Worm (Caenorhabditis elegans) whole organism, young adult: Measurements from ENCODE around the gene C28G1.2.
A peak's percentile ranks its signal among the peaks of the same experiment; 100 is the strongest.

ENCODE experiments used
- B0261.1 ChIP-seq: sonication (generic microtip); optimal IDR thresholded peaks from 2 replicates; lab custom pipeline; 2016; ENCODE audit warnings: mild to moderate bottlenecking, missing genetic modification characterization, moderate library complexity, missing compliant biosample characterization
- B0336.3 ChIP-seq: fragments of 200-800 bp; sonication (Bioruptor generic); IDR thresholded peaks from 2 replicates; pipeline ENCODE4 v1.3.6; 2022; ENCODE audit warnings: missing genetic modification characterization, missing compliant biosample characterization
- D2030.7 ChIP-seq: fragments of 200-800 bp; sonication (Bioruptor generic); IDR thresholded peaks from 2 replicates; pipeline ENCODE4 v1.3.6; 2022; ENCODE audit warnings: missing genetic modification reagents, missing genetic modification characterization, missing compliant biosample characterization
- F22D6.2 ChIP-seq: sonication (generic microtip); optimal IDR thresholded peaks from 2 replicates; lab custom pipeline; 2016; ENCODE audit warnings: mild to moderate bottlenecking, missing genetic modification characterization, missing compliant biosample characterization
- K11D2.4 ChIP-seq: fragments of 200-800 bp; sonication (Bioruptor generic); IDR thresholded peaks from 2 replicates; pipeline ENCODE4 v1.3.6; 2022; ENCODE audit warnings: missing genetic modification reagents, missing genetic modification characterization, missing compliant biosample characterization
- K12H6.12 ChIP-seq: fragments of 200-800 bp; sonication (Bioruptor generic); optimal IDR thresholded peaks from 2 replicates; lab custom pipeline; 2018; ENCODE audit warnings: mild to moderate bottlenecking, missing genetic modification characterization, missing compliant biosample characterization
- Y53F4B.3 ChIP-seq: fragments of 200-800 bp; sonication (Bioruptor generic); IDR thresholded peaks from 2 replicates; pipeline ENCODE4 v1.3.6; 2022; ENCODE audit warnings: missing genetic modification reagents, missing genetic modification characterization, missing compliant biosample characterization
- Y56A3A.18 ChIP-seq: fragments of 200-800 bp; sonication (Bioruptor generic); IDR thresholded peaks from 2 replicates; pipeline ENCODE4 v1.3.6; 2022; ENCODE audit warnings: missing genetic modification reagents, missing genetic modification characterization, missing compliant biosample characterization
- ZK185.1 ChIP-seq: sonication (generic microtip); optimal IDR thresholded peaks from 2 replicates; lab custom pipeline; 2016; ENCODE audit warnings: mild to moderate bottlenecking, missing genetic modification characterization, missing compliant biosample characterization; ENCODE audit not compliant: poor library complexity, severe bottlenecking
- atf-7 ChIP-seq: sonication (generic microtip); optimal IDR thresholded peaks from 2 replicates; lab custom pipeline; 2017; ENCODE audit warnings: mild to moderate bottlenecking, missing genetic modification characterization, missing compliant biosample characterization
- attf-6 ChIP-seq: fragments of 200-800 bp; sonication (Bioruptor generic); IDR thresholded peaks from 2 replicates; pipeline ENCODE4 v1.3.6; 2022; ENCODE audit warnings: missing genetic modification reagents, missing genetic modification characterization, missing compliant biosample characterization
- cebp-1 ChIP-seq, 2 experiments: fragments of 200-800 bp in 1 of 2; sonication (Bioruptor generic) in 1 of 2; sonication (generic microtip) in 1 of 2; IDR thresholded peaks in 1 of 2; optimal IDR thresholded peaks in 1 of 2; 2 replicates each; pipeline versions ENCODE4 v1.3.6 to Lab custom; 2017 to 2022; ENCODE audit warnings: missing compliant biosample characterization in 2 of 2, missing genetic modification characterization in 2 of 2, mild to moderate bottlenecking in 1 of 2, missing genetic modification reagents in 1 of 2, moderate library complexity in 1 of 2
- cebp-2 ChIP-seq: fragments of 200-800 bp; sonication (Bioruptor generic); IDR thresholded peaks from 2 replicates; pipeline ENCODE4 v1.3.6; 2022; ENCODE audit warnings: missing genetic modification characterization, missing compliant biosample characterization
- ceh-58 ChIP-seq: fragments of 200-800 bp; sonication (Bioruptor generic); IDR thresholded peaks from 2 replicates; pipeline ENCODE4 v1.3.6; 2022; ENCODE audit warnings: missing genetic modification characterization, missing compliant biosample characterization
- die-1 ChIP-seq: sonication (generic microtip); optimal IDR thresholded peaks from 2 replicates; lab custom pipeline; 2016; ENCODE audit warnings: missing genotype, mild to moderate bottlenecking, missing genetic modification characterization, missing compliant biosample characterization
- dpff-1 ChIP-seq: sonication (generic microtip); optimal IDR thresholded peaks from 2 replicates; lab custom pipeline; 2017; ENCODE audit warnings: mild to moderate bottlenecking, missing genetic modification characterization, missing compliant biosample characterization
- egl-44 ChIP-seq: fragments of 200-800 bp; sonication (Bioruptor generic); IDR thresholded peaks from 2 replicates; pipeline ENCODE4 v1.3.6; 2022; ENCODE audit warnings: missing genetic modification reagents, missing genetic modification characterization, missing compliant biosample characterization
- hlh-26 ChIP-seq: fragments of 200-800 bp; sonication (Bioruptor generic); conservative IDR thresholded peaks from 2 replicates; pipeline ENCODE4 v1.3.6; 2022; ENCODE audit warnings: missing genetic modification reagents, missing genetic modification characterization, missing compliant biosample characterization
- hmg-1.2 ChIP-seq: fragments of 200-800 bp; sonication (Bioruptor generic); IDR thresholded peaks from 2 replicates; pipeline ENCODE4 v1.3.6; 2022; ENCODE audit warnings: missing genetic modification reagents, missing genetic modification characterization, missing compliant biosample characterization
- let-607 ChIP-seq, 2 experiments: fragments of 200-800 bp in 1 of 2; sonication (Bioruptor generic) in 1 of 2; sonication (generic microtip) in 1 of 2; optimal IDR thresholded peaks; 2 replicates each; lab custom pipeline; 2016 to 2018; ENCODE audit warnings: mild to moderate bottlenecking in 2 of 2, missing compliant biosample characterization in 2 of 2, missing genetic modification characterization in 2 of 2, moderate library complexity in 2 of 2, missing genotype in 1 of 2
- lin-26 ChIP-seq: fragments of 200-800 bp; sonication (Bioruptor generic); IDR thresholded peaks from 2 replicates; pipeline ENCODE4 v1.3.6; 2022; ENCODE audit warnings: missing genetic modification reagents, missing genetic modification characterization, missing compliant biosample characterization
- lin-40 ChIP-seq: sonication (generic microtip); optimal IDR thresholded peaks from 2 replicates; lab custom pipeline; 2016; ENCODE audit warnings: missing genetic modification characterization, mild to moderate bottlenecking, missing compliant biosample characterization, missing genotype, missing genetic modification reagents
- lir-1 ChIP-seq: fragments of 200-800 bp; sonication (Bioruptor generic); conservative IDR thresholded peaks from 2 replicates; pipeline ENCODE4 v1.3.6; 2022; ENCODE audit warnings: missing genetic modification reagents, missing genetic modification characterization, missing compliant biosample characterization
- lsy-27 ChIP-seq: sonication (generic microtip); optimal IDR thresholded peaks from 2 replicates; lab custom pipeline; 2017; ENCODE audit warnings: missing genetic modification characterization, mild to moderate bottlenecking, missing compliant biosample characterization, antibody characterized with exemption, missing genotype, borderline replicate concordance; ENCODE audit not compliant: insufficient read depth
- madf-3 ChIP-seq: fragments of 200-800 bp; sonication (Bioruptor generic); IDR thresholded peaks from 2 replicates; pipeline ENCODE4 v1.3.6; 2022; ENCODE audit warnings: missing genetic modification reagents, missing genetic modification characterization, missing compliant biosample characterization
- madf-6 ChIP-seq: fragments of 200-800 bp; sonication (Bioruptor generic); IDR thresholded peaks from 2 replicates; pipeline ENCODE4 v1.3.6; 2022; ENCODE audit warnings: missing genetic modification reagents, missing genetic modification characterization, missing compliant biosample characterization
- mes-4 ChIP-seq: sonication (generic microtip); optimal IDR thresholded peaks from 2 replicates; lab custom pipeline; 2016; ENCODE audit warnings: missing genotype, missing genetic modification characterization, missing compliant biosample characterization
- nfyb-1 ChIP-seq: fragments of 200-800 bp; sonication (Bioruptor generic); IDR thresholded peaks from 2 replicates; pipeline ENCODE4 v1.3.6; 2022; ENCODE audit warnings: missing genetic modification reagents, missing genetic modification characterization, missing compliant biosample characterization
- nhr-80 ChIP-seq: sonication (generic microtip); optimal IDR thresholded peaks from 2 replicates; lab custom pipeline; 2016; ENCODE audit warnings: missing genetic modification characterization, missing compliant biosample characterization
- nhr-90 ChIP-seq: sonication (generic microtip); optimal IDR thresholded peaks from 2 replicates; lab custom pipeline; 2016; ENCODE audit warnings: missing genotype, mild to moderate bottlenecking, missing genetic modification characterization, missing compliant biosample characterization
- pbrm-1 ChIP-seq: fragments of 200-800 bp; sonication (Bioruptor generic); IDR thresholded peaks from 2 replicates; pipeline ENCODE4 v1.3.6; 2022; ENCODE audit warnings: missing genetic modification reagents, missing genetic modification characterization, missing compliant biosample characterization
- rcor-1 ChIP-seq: fragments of 200-800 bp; sonication (Bioruptor generic); IDR thresholded peaks from 2 replicates; pipeline ENCODE4 v1.3.6; 2022; ENCODE audit warnings: missing genetic modification reagents, missing genetic modification characterization, missing compliant biosample characterization
- rpc-1 ChIP-seq, 2 experiments: fragments of 150-350 bp in 1 of 2; sonication (generic microtip) in 1 of 2; optimal IDR thresholded peaks; 2 replicates each; lab custom pipeline; 2014 to 2018; ENCODE audit warnings: missing biosample characterization in 1 of 2, missing genetic modification characterization in 1 of 2, missing genetic modification reagents in 1 of 2, missing genotype in 1 of 2
- sea-2 ChIP-seq: fragments of 200-800 bp; sonication (Bioruptor generic); IDR thresholded peaks from 2 replicates; pipeline ENCODE4 v1.3.6; 2022; ENCODE audit warnings: missing genetic modification characterization, missing compliant biosample characterization
- snpc-1.3 ChIP-seq: sonication (generic microtip); optimal IDR thresholded peaks from 2 replicates; lab custom pipeline; 2017; ENCODE audit warnings: missing genetic modification characterization, mild to moderate bottlenecking, missing compliant biosample characterization, antibody characterized with exemption, moderate library complexity, missing genotype, missing genetic modification reagents; ENCODE audit not compliant: insufficient read depth
- sptf-2 ChIP-seq: fragments of 200-800 bp; sonication (Bioruptor generic); optimal IDR thresholded peaks from 2 replicates; lab custom pipeline; 2018; ENCODE audit warnings: mild to moderate bottlenecking, missing genetic modification characterization, missing compliant biosample characterization
- tbp1 ChIP-seq: fragments of 200-800 bp; sonication (Bioruptor generic); optimal IDR thresholded peaks from 2 replicates; lab custom pipeline; 2018; ENCODE audit warnings: mild to moderate bottlenecking, missing genetic modification characterization, missing compliant biosample characterization
- ztf-22 ChIP-seq: fragments of 200-800 bp; sonication (Bioruptor generic); optimal IDR thresholded peaks from 2 replicates; lab custom pipeline; 2018; ENCODE audit warnings: mild to moderate bottlenecking, missing genetic modification characterization, moderate library complexity, missing compliant biosample characterization
- ztf-26 ChIP-seq: sonication (generic microtip); optimal IDR thresholded peaks from 2 replicates; lab custom pipeline; 2017; ENCODE audit warnings: missing genetic modification characterization, missing compliant biosample characterization
- ztf-3 ChIP-seq: fragments of 200-800 bp; sonication (Bioruptor generic); optimal IDR thresholded peaks from 2 replicates; lab custom pipeline; 2018; ENCODE audit warnings: mild to moderate bottlenecking, missing genetic modification characterization, missing compliant biosample characterization

C28G1.2 gene

ce11 chrX:8817929-8818328 is 17.9 kb upstream of the C28G1.2 start (continued):
- no peak for TF ChIP-seq dpff-1 (tag; lab: Kevin White, UChicago)
- TF ChIP-seq sptf-2 (GFP tag; lab: Kevin White, UChicago): no peak
- no peak for TF ChIP-seq K12H6.12 (tag; lab: Kevin White, UChicago)
- TF ChIP-seq ztf-3 (GFP tag; lab: Kevin White, UChicago): no peak
- TF ChIP-seq ceh-58 (GFP tag; lab: Robert Waterston, UW): no peak
- TF ChIP-seq B0336.3 (GFP tag; lab: Robert Waterston, UW): no peak

ce11 chrX:8818438-8818837 is 17.4 kb upstream of the C28G1.2 start:
- TF ChIP-seq tbp1 (GFP tag; lab: Kevin White, UChicago) (peak; percentile 81), egl-44 (GFP tag; lab: Robert Waterston, UW) (0 out of 2 replicates have a peak, but pooled peaks have one; percentile 14), rpc-1 (optimal IDR thresholded peaks at IDR 0.05; lab: Kevin White, UChicago) (peak; percentile 53), rpc-1 (tag; optimal IDR thresholded peaks at IDR 0.05; lab: Kevin White, UChicago) (peak; percentile 72), hmg-1.2 (GFP tag; lab: Robert Waterston, UW) (peak; percentile 51), Y56A3A.18 (GFP tag; lab: Robert Waterston, UW) (peak; percentile 56; the same call in 1 of the 2 replicates), attf-6 (0 out of 2 replicates have a peak, but pooled peaks have one; percentile 31), D2030.7 (GFP tag; lab: Robert Waterston, UW) (peak; percentile 87), rcor-1 (GFP tag; lab: Robert Waterston, UW) (peak; percentile 76), snpc-1.3 (peak; percentile 6), pbrm-1 (peak; percentile 63), lin-26 (GFP tag; lab: Robert Waterston, UW) (peak; percentile 47), Y53F4B.3 (GFP tag; lab: Robert Waterston, UW) (0 out of 2 replicates have a peak, but pooled peaks have one; percentile 17)

ce11 chrX:8819815-8820415 is 15.9 kb upstream of the C28G1.2 start:
- no peak for TF ChIP-seq F22D6.2 (tag; lab: Kevin White, UChicago)
- 0 out of 2 replicates have a peak, but pooled peaks have one; percentile 43 for TF ChIP-seq nfyb-1
- TF ChIP-seq pbrm-1: 0 out of 2 replicates have a peak, but pooled peaks have one; percentile 52
- TF ChIP-seq lin-26 (GFP tag; lab: Robert Waterston, UW): peak; percentile 89
- TF ChIP-seq lir-1: no peak
- no peak for TF ChIP-seq mes-4 (tag; lab: Kevin White, UChicago)
- peak; percentile 59 for TF ChIP-seq lsy-27 (tag; lab: Kevin White, UChicago)
- TF ChIP-seq sea-2: no peak
- TF ChIP-seq die-1 (tag; lab: Kevin White, UChicago): peak; percentile 75
- no peak for TF ChIP-seq ztf-22 (GFP tag; lab: Kevin White, UChicago)
- peak; percentile 54 for TF ChIP-seq lin-40
- TF ChIP-seq let-607 (tag; optimal IDR thresholded peaks at IDR 0.05; lab: Kevin White, UChicago): peak in 1 of 2 experiments; percentile 43
- TF ChIP-seq madf-3: 0 out of 2 replicates have a peak, but pooled peaks have one; percentile 26
- TF ChIP-seq K11D2.4 (GFP tag; lab: Robert Waterston, UW): no peak
- no peak for TF ChIP-seq cebp-1 (GFP tag; IDR thresholded peaks at IDR 0.05; lab: Robert Waterston, UW)
- TF ChIP-seq cebp-1 (tag; optimal IDR thresholded peaks at IDR 0.05; lab: Kevin White, UChicago): peak; percentile 29
- peak; percentile 56 for TF ChIP-seq hmg-1.2 (GFP tag; lab: Robert Waterston, UW)
- TF ChIP-seq nhr-90 (tag; lab: Kevin White, UChicago): peak; percentile 58
- TF ChIP-seq cebp-2 (GFP tag; lab: Robert Waterston, UW): no peak
- peak; percentile 26 for TF ChIP-seq nhr-80
- TF ChIP-seq Y56A3A.18 (GFP tag; lab: Robert Waterston, UW): peak; percentile 77; the same call in 1 of the 2 replicates
- 0 out of 2 replicates have a peak, but pooled peaks have one; percentile 36 for TF ChIP-seq D2030.7 (GFP tag; lab: Robert Waterston, UW)
- peak; percentile 56 for TF ChIP-seq ZK185.1 (tag; lab: Kevin White, UChicago)
- TF ChIP-seq hlh-26: no peak
- peak; percentile 22 for TF ChIP-seq ztf-26 (tag; lab: Kevin White, UChicago)
- TF ChIP-seq B0261.1 (tag; lab: Kevin White, UChicago): peak; percentile 75
- TF ChIP-seq madf-6 (GFP tag; lab: Robert Waterston, UW): no peak
- TF ChIP-seq atf-7 (tag; lab: Kevin White, UChicago): peak; percentile 19
- TF ChIP-seq rpc-1 (optimal IDR thresholded peaks at IDR 0.05; lab: Kevin White, UChicago): peak; percentile 88
- peak; percentile 86 for TF ChIP-seq rpc-1 (tag; optimal IDR thresholded peaks at IDR 0.05; lab: Kevin White, UChicago)
